Worm (Caenorhabditis elegans) whole organism, young adult: ENCODE results near the gene ZK822.1.

Experiments
- B0336.3 ChIP-seq: fragments of 200-800 bp; sonication (Bioruptor generic); IDR thresholded peaks from 2 replicates; pipeline ENCODE4 v1.3.6; 2022; ENCODE audit warnings: missing genetic modification characterization, missing compliant biosample characterization
- C06A6.2 ChIP-seq: fragments of 200-800 bp; sonication (Bioruptor generic); conservative IDR thresholded peaks from 2 replicates; pipeline ENCODE4 v1.3.6; 2022; ENCODE audit warnings: missing genetic modification characterization, missing compliant biosample characterization
- F10E7.11 ChIP-seq: sonication (generic microtip); optimal IDR thresholded peaks from 2 replicates; lab custom pipeline; 2017; ENCODE audit warnings: mild to moderate bottlenecking, missing genetic modification characterization, moderate library complexity, missing compliant biosample characterization
- F55B11.4 ChIP-seq: sonication (generic microtip); optimal IDR thresholded peaks from 2 replicates; lab custom pipeline; 2016; ENCODE audit warnings: missing compliant biosample characterization, missing genetic modification characterization, borderline replicate concordance; ENCODE audit not compliant: insufficient read depth
- K12H6.12 ChIP-seq: fragments of 200-800 bp; sonication (Bioruptor generic); optimal IDR thresholded peaks from 2 replicates; lab custom pipeline; 2018; ENCODE audit warnings: mild to moderate bottlenecking, missing genetic modification characterization, missing compliant biosample characterization
- T26A5.8 ChIP-seq: sonication (generic microtip); optimal IDR thresholded peaks from 2 replicates; lab custom pipeline; 2016; ENCODE audit warnings: missing genetic modification characterization, missing compliant biosample characterization
- Y53G8AR.9 ChIP-seq: fragments of 200-800 bp; sonication (Bioruptor generic); conservative IDR thresholded peaks from 2 replicates; pipeline ENCODE4 v1.3.6; 2022; ENCODE audit warnings: missing genetic modification reagents, missing genetic modification characterization, missing compliant biosample characterization
- akir-1 ChIP-seq: fragments of 200-800 bp; sonication (Bioruptor generic); optimal IDR thresholded peaks from 2 replicates; lab custom pipeline; 2018; ENCODE audit warnings: mild to moderate bottlenecking, missing genetic modification characterization, moderate library complexity, missing compliant biosample characterization
- ama-1 ChIP-seq, 3 experiments: fragments of 150-350 bp in 1 of 3; sonication (generic microtip) in 2 of 3; optimal IDR thresholded peaks; 2 replicates each; lab custom pipeline; 2014 to 2018; ENCODE audit warnings: missing biosample characterization in 2 of 3, missing genetic modification characterization in 2 of 3, missing genetic modification reagents in 2 of 3
- athp-1 ChIP-seq: sonication (generic microtip); optimal IDR thresholded peaks from 2 replicates; lab custom pipeline; 2017; ENCODE audit warnings: mild to moderate bottlenecking, missing genetic modification characterization, missing compliant biosample characterization
- bed-2 ChIP-seq: fragments of 200-800 bp; sonication (Bioruptor generic); IDR thresholded peaks from 2 replicates; pipeline ENCODE4 v1.3.6; 2022; ENCODE audit warnings: missing genetic modification reagents, missing genetic modification characterization, missing compliant biosample characterization
- cebp-2 ChIP-seq: fragments of 200-800 bp; sonication (Bioruptor generic); IDR thresholded peaks from 2 replicates; pipeline ENCODE4 v1.3.6; 2022; ENCODE audit warnings: missing genetic modification characterization, missing compliant biosample characterization
- ceh-27 ChIP-seq: fragments of 200-800 bp; sonication (Bioruptor generic); optimal IDR thresholded peaks from 2 replicates; lab custom pipeline; 2018; ENCODE audit warnings: mild to moderate bottlenecking, missing genetic modification characterization, moderate library complexity, missing compliant biosample characterization
- ceh-40 ChIP-seq: fragments of 200-800 bp; sonication (Bioruptor generic); IDR thresholded peaks from 2 replicates; pipeline ENCODE4 v1.3.6; 2022; ENCODE audit warnings: missing genetic modification characterization, missing compliant biosample characterization
- ceh-91 ChIP-seq: fragments of 200-800 bp; sonication (Bioruptor generic); IDR thresholded peaks from 2 replicates; pipeline ENCODE4 v1.3.6; 2022; ENCODE audit warnings: missing genetic modification reagents, missing genetic modification characterization, missing compliant biosample characterization
- dpl-1 ChIP-seq: fragments of 150-350 bp; optimal IDR thresholded peaks from 2 replicates; lab custom pipeline; 2014; ENCODE audit warnings: missing biosample characterization, missing genetic modification reagents, missing genetic modification characterization
- egl-18 ChIP-seq: fragments of 200-800 bp; sonication (Bioruptor generic); IDR thresholded peaks from 2 replicates; pipeline ENCODE4 v1.3.6; 2022; ENCODE audit warnings: missing genetic modification reagents, missing genetic modification characterization, missing compliant biosample characterization
- fkh-3 ChIP-seq: sonication (generic microtip); optimal IDR thresholded peaks from 2 replicates; lab custom pipeline; 2016; ENCODE audit warnings: mild to moderate bottlenecking, missing genetic modification characterization, missing compliant biosample characterization
- hlh-12 ChIP-seq: sonication (generic microtip); optimal IDR thresholded peaks from 2 replicates; lab custom pipeline; 2016; ENCODE audit warnings: missing genetic modification characterization, missing compliant biosample characterization
- hmg-20 ChIP-seq: fragments of 200-800 bp; sonication (Bioruptor generic); IDR thresholded peaks from 2 replicates; pipeline ENCODE4 v1.3.6; 2022; ENCODE audit warnings: missing genetic modification reagents, missing genetic modification characterization, missing compliant biosample characterization
- hrde-1 ChIP-seq: sonication (generic microtip); optimal IDR thresholded peaks from 2 replicates; lab custom pipeline; 2016; ENCODE audit warnings: missing genetic modification characterization, mild to moderate bottlenecking, missing compliant biosample characterization, moderate library complexity, missing genotype, missing genetic modification reagents, borderline replicate concordance
- lsl-1 ChIP-seq: fragments of 200-800 bp; sonication (Bioruptor generic); optimal IDR thresholded peaks from 2 replicates; lab custom pipeline; 2018; ENCODE audit warnings: mild to moderate bottlenecking, missing genetic modification characterization, moderate library complexity, missing compliant biosample characterization
- madf-10 ChIP-seq: sonication (generic microtip); optimal IDR thresholded peaks from 2 replicates; lab custom pipeline; 2016; ENCODE audit warnings: mild to moderate bottlenecking, missing genetic modification characterization, missing compliant biosample characterization
- madf-6 ChIP-seq: fragments of 200-800 bp; sonication (Bioruptor generic); IDR thresholded peaks from 2 replicates; pipeline ENCODE4 v1.3.6; 2022; ENCODE audit warnings: missing genetic modification reagents, missing genetic modification characterization, missing compliant biosample characterization
- mcd-1 ChIP-seq: fragments of 200-800 bp; sonication (Bioruptor generic); IDR thresholded peaks from 2 replicates; pipeline ENCODE4 v1.3.6; 2022; ENCODE audit warnings: missing genetic modification reagents, missing genetic modification characterization, missing compliant biosample characterization
- nhr-80 ChIP-seq: sonication (generic microtip); optimal IDR thresholded peaks from 2 replicates; lab custom pipeline; 2016; ENCODE audit warnings: missing genetic modification characterization, missing compliant biosample characterization
- rpc-1 ChIP-seq, 2 experiments: fragments of 150-350 bp in 1 of 2; sonication (generic microtip) in 1 of 2; optimal IDR thresholded peaks; 2 replicates each; lab custom pipeline; 2014 to 2018; ENCODE audit warnings: missing biosample characterization in 1 of 2, missing genetic modification characterization in 1 of 2, missing genetic modification reagents in 1 of 2, missing genotype in 1 of 2
- snpc-3.4 ChIP-seq: sonication (generic microtip); optimal IDR thresholded peaks from 2 replicates; lab custom pipeline; 2017; ENCODE audit warnings: missing genetic modification characterization, mild to moderate bottlenecking, missing compliant biosample characterization, antibody characterized with exemption, moderate library complexity, missing genotype, missing genetic modification reagents
- sptf-2 ChIP-seq: fragments of 200-800 bp; sonication (Bioruptor generic); optimal IDR thresholded peaks from 2 replicates; lab custom pipeline; 2018; ENCODE audit warnings: mild to moderate bottlenecking, missing genetic modification characterization, missing compliant biosample characterization
- tbp1 ChIP-seq: fragments of 200-800 bp; sonication (Bioruptor generic); optimal IDR thresholded peaks from 2 replicates; lab custom pipeline; 2018; ENCODE audit warnings: mild to moderate bottlenecking, missing genetic modification characterization, missing compliant biosample characterization
- tlf-1 ChIP-seq: fragments of 200-800 bp; sonication (Bioruptor generic); optimal IDR thresholded peaks from 2 replicates; lab custom pipeline; 2018; ENCODE audit warnings: mild to moderate bottlenecking, missing genetic modification characterization, missing compliant biosample characterization
- zfh-2 ChIP-seq: fragments of 200-800 bp; sonication (Bioruptor generic); conservative IDR thresholded peaks from 2 replicates; pipeline ENCODE4 v1.3.6; 2022; ENCODE audit warnings: missing genetic modification reagents, missing genetic modification characterization, missing compliant biosample characterization
- ztf-28 ChIP-seq: fragments of 200-800 bp; sonication (Bioruptor generic); IDR thresholded peaks from 2 replicates; pipeline ENCODE4 v1.3.6; 2022; ENCODE audit warnings: missing genetic modification reagents, missing genetic modification characterization, missing compliant biosample characterization

Gene ZK822.1

DNA sequence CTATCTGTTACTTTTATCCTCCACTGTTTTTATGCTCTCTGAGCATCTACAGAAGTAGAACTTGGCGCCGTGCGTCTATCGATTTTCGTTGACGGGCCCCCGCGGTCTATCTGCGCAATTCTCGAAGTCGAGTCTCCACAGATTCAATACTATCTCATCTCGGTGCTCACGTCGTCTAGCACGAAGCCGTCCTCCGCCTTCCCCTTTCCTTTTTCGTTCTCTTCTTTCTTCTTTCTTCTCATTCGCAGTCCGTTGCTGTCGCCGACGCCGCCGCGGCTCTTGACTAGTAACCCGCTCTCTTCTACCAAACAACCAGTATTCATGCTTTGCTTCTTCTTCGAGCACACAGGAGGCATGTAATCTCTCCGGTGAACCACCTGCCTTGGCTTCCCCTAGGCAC, 50.8 kb downstream of the ZK822.1 start (continued):
- TF ChIP-seq hlh-12 (tag; lab: Kevin White, UChicago) (no peak), C06A6.2 (GFP tag; lab: Robert Waterston, UW) (no peak), hrde-1 (no peak), ceh-91 (GFP tag; lab: Robert Waterston, UW) (no peak), T26A5.8 (tag; lab: Kevin White, UChicago) (no peak), fkh-3 (tag; lab: Kevin White, UChicago) (no peak), ceh-27 (peak; percentile 1), Y53G8AR.9 (GFP tag; lab: Robert Waterston, UW) (no peak), rpc-1 (optimal IDR thresholded peaks at IDR 0.05; lab: Kevin White, UChicago) (no peak), rpc-1 (tag; optimal IDR thresholded peaks at IDR 0.05; lab: Kevin White, UChicago) (no peak), sptf-2 (no peak), bed-2 (GFP tag; lab: Robert Waterston, UW) (no peak), zfh-2 (peak; percentile 65), tlf-1 (GFP tag; lab: Kevin White, UChicago) (no peak), K12H6.12 (peak; percentile 9), mcd-1 (GFP tag; lab: Robert Waterston, UW) (peak; percentile 31; the same call in 1 of the 2 replicates), athp-1 (tag; lab: Kevin White, UChicago) (no peak), akir-1 (GFP tag; lab: Kevin White, UChicago) (no peak), snpc-3.4 (tag; lab: Kevin White, UChicago) (no peak), lsl-1 (GFP tag; lab: Kevin White, UChicago) (no peak), cebp-2 (GFP tag; lab: Robert Waterston, UW) (no peak), ztf-28 (no peak), hmg-20 (GFP tag; lab: Robert Waterston, UW) (no peak), B0336.3 (GFP tag; lab: Robert Waterston, UW) (no peak), madf-10 (peak; percentile 39)

DNA sequence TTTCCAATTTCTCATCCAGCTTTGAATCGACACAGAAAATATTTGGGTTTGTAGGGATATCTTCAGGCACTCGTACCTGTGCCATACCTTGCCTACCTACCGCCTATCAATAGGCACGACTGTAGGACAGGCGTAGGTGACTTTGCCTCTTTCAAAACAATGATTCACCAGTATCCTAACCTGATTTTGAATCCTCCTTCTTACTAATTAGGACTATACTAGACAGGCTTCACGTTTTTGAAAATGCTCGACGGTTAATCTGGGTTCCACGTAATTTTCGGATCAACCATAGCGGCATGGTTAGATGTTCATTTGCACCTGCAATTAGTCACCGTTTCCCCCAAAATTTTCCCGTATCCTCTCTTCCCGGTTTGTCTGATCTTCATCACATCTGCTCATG, 53.5 kb downstream of the ZK822.1 start:
- no peak for TF ChIP-seq tbp1 (GFP tag; lab: Kevin White, UChicago)
- TF ChIP-seq dpl-1 (GFP tag; lab: Kevin White, UChicago): no peak
- no peak for TF ChIP-seq madf-10
- TF ChIP-seq egl-18 (GFP tag; lab: Robert Waterston, UW): no peak
- TF ChIP-seq tlf-1 (GFP tag; lab: Kevin White, UChicago): no peak
- no peak for TF ChIP-seq F55B11.4 (tag; lab: Kevin White, UChicago)
- no peak for TF ChIP-seq ceh-40 (GFP tag; lab: Robert Waterston, UW)
- TF ChIP-seq madf-6: no peak
- TF ChIP-seq ama-1 (optimal IDR thresholded peaks at IDR 0.05; lab: Kevin White, UChicago): no peak
- TF ChIP-seq ama-1 (GFP tag; optimal IDR thresholded peaks at IDR 0.05; lab: Kevin White, UChicago): no peak
- TF ChIP-seq nhr-80 (tag; lab: Kevin White, UChicago): no peak
- TF ChIP-seq F10E7.11 (tag; lab: Kevin White, UChicago): no peak
